Worm (Caenorhabditis elegans): ENCODE measurements around the gene sth-1.

ce11 chrV:8025259-8025658, 26.7 kb upstream of the sth-1 start:
- no peak for TF ChIP-seq lin-15B (tag; optimal IDR thresholded peaks at IDR 0.05)
- no peak for TF ChIP-seq fos-1 (tag; optimal IDR thresholded peaks at IDR 0.05)
- no peak for TF ChIP-seq ceh-82 (tag; optimal IDR thresholded peaks at IDR 0.05)
- TF ChIP-seq ztf-11 (tag; optimal IDR thresholded peaks at IDR 0.05): no peak
- TF ChIP-seq nhr-237 (tag; optimal IDR thresholded peaks at IDR 0.05): no peak
- no peak for TF ChIP-seq ceh-9 (tag; optimal IDR thresholded peaks at IDR 0.05)
- TF ChIP-seq nhr-76 (tag; optimal IDR thresholded peaks at IDR 0.05): no peak
- no peak for TF ChIP-seq egl-5 (tag; optimal IDR thresholded peaks at IDR 0.05)
- TF ChIP-seq R02D3.7 (tag; optimal IDR thresholded peaks at IDR 0.05): no peak
- TF ChIP-seq elt-2 (tag; optimal IDR thresholded peaks at IDR 0.05): no peak
- no peak for TF ChIP-seq nhr-77 (tag; optimal IDR thresholded peaks at IDR 0.05)
- no peak for TF ChIP-seq pha-4 (tag; optimal IDR thresholded peaks at IDR 0.05)
